Fruit fly (Drosophila melanogaster) whole organism, embryonic: ENCODE measurements around the gene Mical.

Experiments used
- B-H2 ChIP-seq: fragments of 200-800 bp; sonication (Bioruptor generic); optimal IDR thresholded peaks from 2 replicates; lab custom pipeline; 2018; ENCODE audit warnings: missing biosample characterization, mild to moderate bottlenecking, missing genetic modification characterization
- CG10979 ChIP-seq: fragments of 200-800 bp; sonication (Bioruptor generic); optimal IDR thresholded peaks from 2 replicates; lab custom pipeline; 2018; ENCODE audit warnings: missing biosample characterization, mild to moderate bottlenecking, missing genetic modification characterization, moderate library complexity
- CG12769 ChIP-seq: fragments of 200-800 bp; sonication (Bioruptor generic); optimal IDR thresholded peaks from 2 replicates; lab custom pipeline; 2019; ENCODE audit warnings: missing biosample characterization, mild to moderate bottlenecking, missing genetic modification characterization, moderate library complexity
- CG1647 ChIP-seq: fragments of 200-800 bp; sonication (Bioruptor generic); optimal IDR thresholded peaks from 3 replicates; lab custom pipeline; 2016; ENCODE audit warnings: missing biosample characterization, missing genetic modification characterization
- CG2889 ChIP-seq: fragments of 200-800 bp; sonication (Bioruptor generic); IDR thresholded peaks from 3 replicates; pipeline ENCODE4 v1.3.6; 2022; ENCODE audit warnings: missing biosample characterization, missing genetic modification characterization
- CG3281 ChIP-seq: fragments of 200-800 bp; sonication (Bioruptor generic); optimal IDR thresholded peaks from 3 replicates; lab custom pipeline; 2017; ENCODE audit warnings: missing biosample characterization, mild to moderate bottlenecking, missing genetic modification characterization
- CG43689 ChIP-seq: fragments of 200-800 bp; sonication (Bioruptor generic); IDR thresholded peaks from 2 replicates; pipeline ENCODE4 v1.3.6; 2022; ENCODE audit warnings: missing biosample characterization, missing genetic modification characterization
- CG6175 ChIP-seq: fragments of 200-800 bp; sonication (Bioruptor generic); IDR thresholded peaks from 3 replicates; pipeline ENCODE4 v1.3.6; 2022; ENCODE audit warnings: missing biosample characterization, missing genetic modification characterization
- CG7271 ChIP-seq: fragments of 200-800 bp; sonication (Bioruptor generic); optimal IDR thresholded peaks from 2 replicates; lab custom pipeline; 2018; ENCODE audit warnings: missing biosample characterization, mild to moderate bottlenecking, missing genetic modification characterization, moderate library complexity
- CG7357 ChIP-seq: fragments of 200-800 bp; sonication (Bioruptor generic); IDR thresholded peaks from 3 replicates; pipeline ENCODE4 v1.3.6; 2022; ENCODE audit warnings: missing biosample characterization, missing genetic modification characterization
- CG7786 ChIP-seq: fragments of 200-800 bp; sonication (Bioruptor generic); optimal IDR thresholded peaks from 2 replicates; lab custom pipeline; 2016; ENCODE audit warnings: missing biosample characterization, missing genetic modification characterization
- CG7839 ChIP-seq: fragments of 200-800 bp; sonication (Bioruptor generic); optimal IDR thresholded peaks from 3 replicates; lab custom pipeline; 2018; ENCODE audit warnings: missing biosample characterization, mild to moderate bottlenecking, missing genetic modification characterization, moderate library complexity
- CG7987 ChIP-seq: fragments of 200-800 bp; sonication (Bioruptor generic); optimal IDR thresholded peaks from 2 replicates; lab custom pipeline; 2018; ENCODE audit warnings: missing biosample characterization, mild to moderate bottlenecking, missing genetic modification characterization, moderate library complexity
- CG8388 ChIP-seq: fragments of 200-800 bp; sonication (Bioruptor generic); optimal IDR thresholded peaks from 2 replicates; lab custom pipeline; 2019; ENCODE audit warnings: missing biosample characterization, mild to moderate bottlenecking, missing genetic modification characterization, moderate library complexity
- CG9609 ChIP-seq: fragments of 200-800 bp; sonication (Bioruptor generic); optimal IDR thresholded peaks from 3 replicates; lab custom pipeline; 2016; ENCODE audit warnings: missing biosample characterization, missing genetic modification characterization
- CG9817 ChIP-seq: fragments of 200-800 bp; sonication (Bioruptor generic); optimal IDR thresholded peaks from 2 replicates; lab custom pipeline; 2018; ENCODE audit warnings: missing biosample characterization, mild to moderate bottlenecking, missing genetic modification characterization, moderate library complexity
- CkIIα-i1 ChIP-seq: fragments of 200-800 bp; sonication (Bioruptor generic); IDR thresholded peaks from 2 replicates; pipeline ENCODE4 v1.3.6; 2022; ENCODE audit warnings: missing biosample characterization, missing genetic modification characterization
- D19A ChIP-seq: fragments of 200-800 bp; optimal IDR thresholded peaks from 3 replicates; lab custom pipeline; 2019; ENCODE audit warnings: missing biosample characterization, mild to moderate bottlenecking, missing genetic modification characterization, moderate library complexity
- Ets65A ChIP-seq: fragments of 200-800 bp; sonication (Bioruptor generic); peaks from one replicate; lab custom pipeline; 2016; ENCODE audit warnings: missing biosample characterization, missing genetic modification characterization
- Fer3 ChIP-seq: fragments of 200-800 bp; sonication (Bioruptor generic); optimal IDR thresholded peaks from 2 replicates; lab custom pipeline; 2018; ENCODE audit warnings: missing biosample characterization, mild to moderate bottlenecking, missing genetic modification characterization, moderate library complexity
- H2.0 ChIP-seq: fragments of 200-800 bp; sonication (Bioruptor generic); IDR thresholded peaks from 2 replicates; pipeline ENCODE4 v1.3.6; 2022; ENCODE audit warnings: missing biosample characterization, missing genetic modification characterization
- Hand ChIP-seq: fragments of 200-800 bp; sonication (Bioruptor generic); optimal IDR thresholded peaks from 2 replicates; lab custom pipeline; 2017; ENCODE audit warnings: mild to moderate bottlenecking, missing biosample characterization, missing genetic modification reagents, missing genetic modification characterization
- HmgD ChIP-seq: fragments of 200-800 bp; sonication (Bioruptor generic); optimal IDR thresholded peaks from 3 replicates; lab custom pipeline; 2016; ENCODE audit warnings: missing biosample characterization, missing genetic modification characterization
- Hmr ChIP-seq: fragments of 200-800 bp; sonication (Bioruptor generic); optimal IDR thresholded peaks from 3 replicates; lab custom pipeline; 2017; ENCODE audit warnings: mild to moderate bottlenecking, missing biosample characterization, missing genetic modification reagents, missing genetic modification characterization
- Meics ChIP-seq: fragments of 200-800 bp; sonication (Bioruptor generic); optimal IDR thresholded peaks from 2 replicates; lab custom pipeline; 2017; ENCODE audit warnings: missing biosample characterization, mild to moderate bottlenecking, missing genetic modification characterization
- NfI ChIP-seq: fragments of 200-800 bp; sonication (Bioruptor generic); optimal IDR thresholded peaks from 3 replicates; lab custom pipeline; 2018; ENCODE audit warnings: missing biosample characterization, mild to moderate bottlenecking, missing genetic modification characterization, moderate library complexity
- Scr ChIP-seq: fragments of 200-800 bp; sonication (Bioruptor generic); IDR thresholded peaks from 2 replicates; pipeline ENCODE4 v1.3.6; 2022; ENCODE audit warnings: missing biosample characterization, missing genetic modification characterization; ENCODE audit not compliant: partially characterized antibody
- Sox100B ChIP-seq: fragments of 200-800 bp; sonication (Bioruptor generic); optimal IDR thresholded peaks from 3 replicates; lab custom pipeline; 2018; ENCODE audit warnings: missing biosample characterization, mild to moderate bottlenecking, missing genetic modification characterization
- ci ChIP-seq: fragments of 200-800 bp; sonication (Bioruptor generic); IDR thresholded peaks from 3 replicates; pipeline ENCODE4 v1.3.6; 2022; ENCODE audit warnings: missing biosample characterization, missing genetic modification characterization
- ems ChIP-seq: fragments of 200-800 bp; sonication (Bioruptor generic); optimal IDR thresholded peaks from 3 replicates; lab custom pipeline; 2016; ENCODE audit warnings: missing biosample characterization, missing genetic modification characterization
- gcm ChIP-seq: fragments of 200-800 bp; sonication (Bioruptor generic); optimal IDR thresholded peaks from 2 replicates; lab custom pipeline; 2019; ENCODE audit warnings: missing biosample characterization, mild to moderate bottlenecking, missing genetic modification characterization, moderate library complexity
- grau ChIP-seq: fragments of 200-800 bp; optimal IDR thresholded peaks from 3 replicates; lab custom pipeline; 2019; ENCODE audit warnings: missing biosample characterization, mild to moderate bottlenecking, missing genetic modification characterization, moderate library complexity
- grn ChIP-seq: fragments of 200-800 bp; sonication (Bioruptor generic); optimal IDR thresholded peaks from 3 replicates; lab custom pipeline; 2017; ENCODE audit warnings: missing biosample characterization, missing genetic modification characterization
- ham ChIP-seq: fragments of 200-800 bp; sonication (Bioruptor generic); IDR thresholded peaks from 2 replicates; pipeline ENCODE4 v1.3.6; 2022; ENCODE audit warnings: missing biosample characterization, missing genetic modification characterization
- hbn ChIP-seq: fragments of 200-800 bp; sonication (Bioruptor generic); IDR thresholded peaks from 2 replicates; pipeline ENCODE4 v1.3.6; 2022; ENCODE audit warnings: missing biosample characterization, missing genetic modification characterization; ENCODE audit not compliant: partially characterized antibody
- kah ChIP-seq: fragments of 200-800 bp; sonication (Bioruptor generic); optimal IDR thresholded peaks from 2 replicates; lab custom pipeline; 2018; ENCODE audit warnings: missing biosample characterization, mild to moderate bottlenecking, missing genetic modification characterization
- kni ChIP-seq: fragments of 200-800 bp; sonication (Bioruptor generic); optimal IDR thresholded peaks from 3 replicates; lab custom pipeline; 2017; ENCODE audit warnings: mild to moderate bottlenecking, missing biosample characterization, missing genetic modification reagents, missing genetic modification characterization
- lab ChIP-seq: fragments of 200-800 bp; sonication (Bioruptor generic); optimal IDR thresholded peaks from 3 replicates; lab custom pipeline; 2017; ENCODE audit warnings: missing biosample characterization, missing genetic modification characterization, mild to moderate bottlenecking, moderate library complexity, missing genetic modification reagents
- mirr ChIP-seq: fragments of 200-800 bp; sonication (Bioruptor generic); optimal IDR thresholded peaks from 3 replicates; lab custom pipeline; 2018; ENCODE audit warnings: missing biosample characterization, mild to moderate bottlenecking, missing genetic modification characterization
- oc ChIP-seq: fragments of 200-800 bp; sonication (Bioruptor generic); optimal IDR thresholded peaks from 2 replicates; lab custom pipeline; 2018; ENCODE audit warnings: missing biosample characterization, mild to moderate bottlenecking, missing genetic modification characterization, moderate library complexity
- prd ChIP-seq, 3 experiments: fragments of >200 bp in 2 of 3; fragments of 200-800 bp in 1 of 3; sonication (Bioruptor generic) in 1 of 3; optimal IDR thresholded peaks in 2 of 3; IDR thresholded peaks in 1 of 3; 2 replicates in 2 of 3; 3 replicates in 1 of 3; pipeline versions ENCODE4 v1.3.6 to Lab custom; 2017 to 2022; ENCODE audit warnings: missing biosample characterization in 1 of 3, missing genetic modification characterization in 1 of 3
- repo ChIP-seq: fragments of 200-800 bp; sonication (Bioruptor generic); optimal IDR thresholded peaks from 2 replicates; lab custom pipeline; 2016; ENCODE audit warnings: missing biosample characterization, missing genetic modification characterization
- row ChIP-seq: fragments of 200-800 bp; sonication (Bioruptor generic); IDR thresholded peaks from 3 replicates; pipeline ENCODE4 v1.3.6; 2022; ENCODE audit warnings: missing biosample characterization, missing genetic modification characterization
- sqz ChIP-seq: fragments of 200-800 bp; sonication (Bioruptor generic); optimal IDR thresholded peaks from 3 replicates; lab custom pipeline; 2018; ENCODE audit warnings: missing biosample characterization, mild to moderate bottlenecking, missing genetic modification characterization
- ssp ChIP-seq: fragments of 200-800 bp; sonication (Bioruptor generic); IDR thresholded peaks from 2 replicates; pipeline ENCODE4 v1.3.6; 2022; ENCODE audit warnings: missing biosample characterization, missing genetic modification characterization
- stc ChIP-seq: fragments of 200-800 bp; sonication (Bioruptor generic); IDR thresholded peaks from 2 replicates; pipeline ENCODE4 v1.3.6; 2022; ENCODE audit warnings: missing biosample characterization, missing genetic modification characterization
- vnd ChIP-seq: fragments of 200-800 bp; sonication (Bioruptor generic); IDR thresholded peaks from 3 replicates; pipeline ENCODE4 v1.3.6; 2022; ENCODE audit warnings: missing biosample characterization, missing genetic modification characterization; ENCODE audit not compliant: partially characterized antibody

The Mical gene

DNA sequence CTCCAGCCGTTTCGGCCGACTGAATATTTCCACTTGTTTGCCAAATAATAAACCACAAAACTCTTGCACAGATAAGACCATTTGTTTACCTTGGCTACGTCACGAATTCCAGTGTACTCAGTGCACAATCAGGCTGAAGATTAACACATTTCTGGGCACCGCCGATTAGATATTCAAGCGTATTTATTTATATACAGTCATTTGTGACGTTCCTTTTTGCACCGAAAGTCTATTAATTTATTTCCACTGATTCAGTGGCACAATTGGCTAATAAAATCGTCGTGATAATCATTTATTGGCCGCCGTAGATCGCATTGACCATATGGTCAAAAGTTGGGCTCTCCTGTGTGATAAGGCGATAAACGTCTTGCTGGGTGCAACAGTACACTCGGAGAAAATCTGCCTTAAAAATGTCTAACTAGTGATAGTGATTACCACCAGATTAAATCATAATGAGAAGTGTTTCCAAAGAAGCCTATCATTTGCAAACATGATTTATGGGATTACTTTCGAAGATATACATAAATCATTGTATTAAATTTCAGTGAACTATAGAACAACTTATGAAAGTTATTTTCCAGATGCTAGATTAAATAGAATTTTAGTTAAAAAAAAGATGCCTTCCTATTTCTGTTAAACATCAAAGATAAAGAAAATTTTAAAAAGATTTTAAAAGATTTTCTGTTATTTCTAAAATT, 11.7 kb upstream of the Mical start (continued):
- TF ChIP-seq Hand (GFP tag; lab: Kevin White, UChicago) (peak; percentile 32), kah (GFP tag; lab: Kevin White, UChicago) (no peak), sqz (GFP tag; lab: Kevin White, UChicago) (no peak), CG12769 (tag; lab: Kevin White, UChicago) (peak; percentile 48), hbn (GFP tag; lab: Robert Waterston, UW) (no peak), row (GFP tag; lab: Robert Waterston, UW) (peak; percentile 45; the same call in 2 of the 3 replicates), CG6175 (GFP tag; lab: Robert Waterston, UW) (no peak)
- TF ChIP-seq, all 482 proteins: peak for 67

DNA sequence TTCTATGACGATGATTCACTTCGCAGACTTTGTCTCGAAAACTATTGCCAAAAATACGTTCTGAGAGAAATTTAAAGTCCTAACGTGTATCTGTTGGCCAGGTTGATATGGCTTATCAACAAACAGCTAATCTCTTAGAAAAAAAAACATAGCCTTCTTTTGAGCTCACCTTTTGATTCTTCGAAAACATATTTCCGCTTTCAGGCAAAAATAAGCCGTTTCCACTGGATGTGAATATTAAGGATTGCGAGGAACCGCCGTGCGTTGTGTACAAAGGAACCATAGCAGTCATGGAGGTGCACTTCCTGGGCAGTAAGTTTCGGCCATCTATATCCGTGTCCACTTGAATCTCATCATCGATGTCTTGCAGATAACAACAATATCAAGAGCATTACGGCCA, 10.9 kb upstream of the Mical start:
- TF ChIP-seq Hmr (GFP tag; lab: Kevin White, UChicago) (peak; percentile 7), ssp (GFP tag; lab: Robert Waterston, UW) (peak; percentile 59), repo (GFP tag; lab: Kevin White, UChicago) (no peak), stc (GFP tag; lab: Robert Waterston, UW) (peak; percentile 49; the same call in 1 of the 2 replicates), ham (GFP tag; lab: Robert Waterston, UW) (no peak), CG9609 (GFP tag; lab: Kevin White, UChicago) (no peak), HmgD (no peak), CG3281 (GFP tag; lab: Kevin White, UChicago) (peak; percentile 43), ems (GFP tag; lab: Kevin White, UChicago) (no peak), CG2889 (GFP tag; lab: Robert Waterston, UW) (no peak), CG43689 (no peak), CG8388 (GFP tag; lab: Kevin White, UChicago) (no peak), kni (GFP tag; lab: Kevin White, UChicago) (no peak), ci (GFP tag; lab: Robert Waterston, UW) (0 out of 3 replicates have a peak, but pooled peaks have one; percentile 32), Ets65A (GFP tag; lab: Kevin White, UChicago) (peak; percentile 8), CG10979 (tag; lab: Kevin White, UChicago) (no peak), Sox100B (GFP tag; lab: Kevin White, UChicago) (peak; percentile 9), grn (GFP tag; lab: Kevin White, UChicago) (peak; percentile 13), vnd (no peak), Meics (GFP tag; lab: Kevin White, UChicago) (peak; percentile 44), mirr (GFP tag; lab: Kevin White, UChicago) (peak; percentile 4), lab (GFP tag; lab: Kevin White, UChicago) (peak; percentile 56), CG7357 (GFP tag; lab: Robert Waterston, UW) (peak; percentile 51; the same call in 2 of the 3 replicates), CG7987 (GFP tag; lab: Kevin White, UChicago) (peak; percentile 0), CG7786 (GFP tag; lab: Kevin White, UChicago) (no peak), CG9817 (tag; lab: Kevin White, UChicago) (no peak), prd (optimal IDR thresholded peaks at IDR 0.05; lab: Kevin White, UChicago) (no peak), prd (GFP tag; IDR thresholded peaks at IDR 0.05; lab: Robert Waterston, UW) (no peak), Fer3 (tag; lab: Kevin White, UChicago) (peak; percentile 13), H2.0 (no peak), D19A (tag; lab: Kevin White, UChicago) (no peak), grau (tag; lab: Kevin White, UChicago) (no peak), CkIIα-i1 (GFP tag; lab: Robert Waterston, UW) (no peak), Scr (GFP tag; lab: Robert Waterston, UW) (no peak), gcm (GFP tag; lab: Kevin White, UChicago) (no peak), CG7271 (tag; lab: Kevin White, UChicago) (peak; percentile 19), B-H2 (no peak), CG7839 (tag; lab: Kevin White, UChicago) (peak; percentile 21), CG1647 (GFP tag; lab: Kevin White, UChicago) (no peak), NfI (GFP tag; lab: Kevin White, UChicago) (peak; percentile 45), oc (tag; lab: Kevin White, UChicago) (no peak)
